Fruit fly (Drosophila melanogaster): ENCODE results near the gene CG15143.
A peak's percentile ranks its signal among the peaks of the same experiment; 100 is the strongest.

CG15143 gene

dm6 chr2L:17514090-17514715, 10.1 kb downstream of the CG15143 start (continued):
- TF ChIP-seq CG3032 (tag; optimal IDR thresholded peaks at IDR 0.05) (no peak), CG16779 (tag; optimal IDR thresholded peaks at IDR 0.05) (no peak), Sox15 (GFP tag; optimal IDR thresholded peaks at IDR 0.05) (peak; percentile 3), Ets96B (tag; optimal IDR thresholded peaks at IDR 0.05) (no peak), fd85E (GFP tag; optimal IDR thresholded peaks at IDR 0.05) (no peak), topi (GFP tag; optimal IDR thresholded peaks at IDR 0.05) (no peak), achi (GFP tag; optimal IDR thresholded peaks at IDR 0.05) (peak; percentile 44), CG8319 (GFP tag; optimal IDR thresholded peaks at IDR 0.05) (peak; percentile 19), Sox102F (GFP tag; optimal IDR thresholded peaks at IDR 0.05) (peak; percentile 43), CG11294 (GFP tag; IDR thresholded peaks at IDR 0.05) (no peak), ss (GFP tag; optimal IDR thresholded peaks at IDR 0.05) (peak in 1 of 2 experiments; percentile 55), net (GFP tag; optimal IDR thresholded peaks at IDR 0.05) (no peak), svp (GFP tag) (peak; percentile 87), cyc (GFP tag; optimal IDR thresholded peaks at IDR 0.05) (no peak), CG31627 (GFP tag; optimal IDR thresholded peaks at IDR 0.05) (peak; percentile 60), spab (GFP tag; optimal IDR thresholded peaks at IDR 0.05) (peak; percentile 22), CG6792 (GFP tag; optimal IDR thresholded peaks at IDR 0.05) (peak; percentile 56), dac (GFP tag; optimal IDR thresholded peaks at IDR 0.05) (no peak), Blimp-1 (GFP tag; optimal IDR thresholded peaks at IDR 0.05) (peak; percentile 14), CG9139 (GFP tag; optimal IDR thresholded peaks at IDR 0.05) (peak; percentile 7), fkh (GFP tag; optimal IDR thresholded peaks at IDR 0.05) (no peak), Gug (GFP tag; IDR thresholded peaks at IDR 0.05) (no peak), Eip75B (GFP tag; optimal IDR thresholded peaks at IDR 0.05) (peak; percentile 44)

- TF ChIP-seq achi (GFP tag; optimal IDR thresholded peaks at IDR 0.05) = peak; percentile 96
- TF ChIP-seq Blimp-1 (GFP tag; optimal IDR thresholded peaks at IDR 0.05) = no peak
Observed at dm6 chr2L:17500946-17501451, 23.4 kb downstream of the CG15143 start, which contains the start of the genes mEFTs and Dhc36C. Gene mEFTs, minus strand, starts transcription at chr2L:17501106. Gene Dhc36C, plus strand, starts transcription at chr2L:17501401.

dm6 chr2L:17498721-17499120, 25.6 kb downstream of the CG15143 start, which contains the start of gene CG15142:
Gene CG15142, minus strand, starts transcription at chr2L:17498821.
- TF ChIP-seq CG31627 (GFP tag; optimal IDR thresholded peaks at IDR 0.05) (no peak), Lpt (GFP tag; optimal IDR thresholded peaks at IDR 0.05) (no peak), CG6854 (GFP tag; optimal IDR thresholded peaks at IDR 0.05) (no peak), Eip75B (GFP tag; optimal IDR thresholded peaks at IDR 0.05) (no peak), CG1621 (tag; optimal IDR thresholded peaks at IDR 0.05) (no peak)

- TF ChIP-seq net (GFP tag; optimal IDR thresholded peaks at IDR 0.05) = peak; percentile 9
- TF ChIP-seq Lpt (GFP tag; optimal IDR thresholded peaks at IDR 0.05) = no peak
- TF ChIP-seq CG31627 (GFP tag; optimal IDR thresholded peaks at IDR 0.05) = peak; percentile 9
- no peak for TF ChIP-seq fd59A (GFP tag; optimal IDR thresholded peaks at IDR 0.05)
- TF ChIP-seq Hr39 (GFP tag; optimal IDR thresholded peaks at IDR 0.05) = peak; percentile 26
- peak; percentile 20 for TF ChIP-seq Eip78C (GFP tag)
- peak; percentile 25 for TF ChIP-seq Met (GFP tag; optimal IDR thresholded peaks at IDR 0.05)
- peak; percentile 41 for TF ChIP-seq CG32006 (GFP tag; optimal IDR thresholded peaks at IDR 0.05)
- peak; percentile 7 for TF ChIP-seq Sox14 (GFP tag; optimal IDR thresholded peaks at IDR 0.05)
- TF ChIP-seq Sox102F (GFP tag; optimal IDR thresholded peaks at IDR 0.05) = no peak
- TF ChIP-seq acj6 (GFP tag; optimal IDR thresholded peaks at IDR 0.05) = no peak
Observed at dm6 chr2L:17497108-17497507, 27.2 kb downstream of the CG15143 start, which contains the start of gene qua. Gene qua, minus strand, starts transcription at chr2L:17497208.

dm6 chr2L:17495759-17496158, 28.6 kb downstream of the CG15143 start:
- TF ChIP-seq CG3919 (GFP tag; optimal IDR thresholded peaks at IDR 0.05) = no peak
- TF ChIP-seq CG6792 (GFP tag; optimal IDR thresholded peaks at IDR 0.05) = no peak
- no peak for TF ChIP-seq CG6854 (GFP tag; optimal IDR thresholded peaks at IDR 0.05)
- TF ChIP-seq CG4318 (GFP tag; optimal IDR thresholded peaks at IDR 0.05) = no peak
- TF ChIP-seq svp (GFP tag) = no peak
- TF ChIP-seq Sox102F (GFP tag; optimal IDR thresholded peaks at IDR 0.05) = no peak
- TF ChIP-seq CG15336 (GFP tag; IDR thresholded peaks at IDR 0.05) = no peak
- TF ChIP-seq Eip93F (GFP tag; optimal IDR thresholded peaks at IDR 0.05) = no peak
- no peak for TF ChIP-seq fkh (GFP tag; optimal IDR thresholded peaks at IDR 0.05)
- no peak for TF ChIP-seq cyc (GFP tag; optimal IDR thresholded peaks at IDR 0.05)
- no peak for TF ChIP-seq Eip75B (GFP tag; optimal IDR thresholded peaks at IDR 0.05)
- TF ChIP-seq CG8319 (GFP tag; optimal IDR thresholded peaks at IDR 0.05) = no peak
- no peak for TF ChIP-seq eg (GFP tag; IDR thresholded peaks at IDR 0.05)
- TF ChIP-seq Blimp-1 (GFP tag; optimal IDR thresholded peaks at IDR 0.05) = no peak
